Worm (Caenorhabditis elegans): ENCODE results near the gene pah-1.

pah-1 gene

DNA sequence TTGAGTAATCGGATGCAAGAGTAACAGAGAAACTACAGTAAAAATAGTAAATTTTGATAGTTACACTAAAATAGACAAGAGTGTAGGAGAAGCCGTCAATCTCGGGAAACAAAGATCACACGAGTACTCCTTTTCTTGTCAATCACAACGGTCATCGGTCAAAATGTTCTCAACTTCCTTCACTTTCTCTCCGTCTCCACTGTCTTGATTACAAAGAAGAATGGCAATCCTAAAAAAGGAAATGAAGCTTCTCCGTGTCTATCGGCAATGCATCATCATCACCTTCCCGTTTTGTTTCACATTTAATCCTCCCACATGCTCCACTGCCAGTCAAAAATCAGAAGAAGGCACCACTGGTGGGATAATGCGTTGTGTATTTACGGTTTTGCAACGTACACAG, 32.9 kb upstream of the pah-1 start:
- peak; percentile 42 for TF ChIP-seq dmd-6 (GFP tag; IDR thresholded peaks at IDR 0.05)
- no peak for TF ChIP-seq Y48G9A.11 (GFP tag; IDR thresholded peaks at IDR 0.05)
- no peak for TF ChIP-seq spr-1 (tag; optimal IDR thresholded peaks at IDR 0.05)
- TF ChIP-seq nhr-48 (tag; optimal IDR thresholded peaks at IDR 0.05), result no peak

DNA sequence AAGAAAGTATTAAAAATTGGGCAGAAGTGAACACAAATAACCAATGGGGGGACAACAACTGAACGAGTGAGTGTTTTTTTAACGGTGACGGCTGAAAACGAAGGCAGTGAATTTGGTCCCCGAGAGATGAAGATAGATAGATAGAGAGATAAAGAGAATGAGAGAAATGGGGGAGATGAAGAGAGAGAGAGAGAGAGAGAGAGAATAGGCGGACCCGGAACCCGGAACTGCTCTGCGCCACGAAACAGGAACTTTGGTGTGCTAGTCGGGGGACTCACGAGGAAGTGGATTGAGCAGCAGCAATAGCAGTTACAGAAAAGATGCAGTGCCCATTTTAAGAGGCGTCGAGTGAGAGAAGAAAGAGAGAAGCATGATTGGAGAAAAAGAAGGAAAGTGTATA, 29.6 kb upstream of the pah-1 start:
- TF ChIP-seq rbr-2 (tag; optimal IDR thresholded peaks at IDR 0.05) (peak; percentile 88), zag-1 (tag; optimal IDR thresholded peaks at IDR 0.05) (no peak), hlh-30 (tag; optimal IDR thresholded peaks at IDR 0.05; ENCODE audit: insufficient read depth) (peak; percentile 67), spr-1 (tag; optimal IDR thresholded peaks at IDR 0.05) (no peak), lir-3 (tag; optimal IDR thresholded peaks at IDR 0.05) (no peak), ZK337.2 (GFP tag; IDR thresholded peaks at IDR 0.05) (0 out of 2 replicates have a peak, but pooled peaks have one; percentile 35), ctbp-1 (GFP tag; IDR thresholded peaks at IDR 0.05) (no peak), mdl-1 (tag; optimal IDR thresholded peaks at IDR 0.05) (peak; percentile 3 to 76), fkh-10 (GFP tag; optimal IDR thresholded peaks at IDR 0.05) (peak; percentile 96), set-16 (GFP tag; IDR thresholded peaks at IDR 0.05) (peak; percentile 57; the same call in 1 of the 2 replicates), egl-27 (tag; optimal IDR thresholded peaks at IDR 0.05) (no peak), nhr-28 (tag; optimal IDR thresholded peaks at IDR 0.05) (no peak), ztf-7 (tag; optimal IDR thresholded peaks at IDR 0.05) (no peak), ceh-20 (GFP tag; IDR thresholded peaks at IDR 0.05) (peak; percentile 72; the same call in 1 of the 2 replicates), dmd-9 (GFP tag; IDR thresholded peaks at IDR 0.05) (no peak), gei-8 (GFP tag; optimal IDR thresholded peaks at IDR 0.05) (peak; percentile 48), nhr-41 (GFP tag; IDR thresholded peaks at IDR 0.05) (no peak), F44E2.7 (GFP tag; IDR thresholded peaks at IDR 0.05) (no peak), unc-130 (GFP tag; optimal IDR thresholded peaks at IDR 0.05) (no peak), tag-97 (GFP tag; IDR thresholded peaks at IDR 0.05) (peak; percentile 98), T20F7.1 (GFP tag; optimal IDR thresholded peaks at IDR 0.05) (no peak), F26F4.8 (GFP tag; conservative IDR thresholded peaks at IDR 0.05) (no peak), dmd-6 (GFP tag; IDR thresholded peaks at IDR 0.05) (peak; percentile 76), mxl-2 (GFP tag; conservative IDR thresholded peaks at IDR 0.05) (no peak), jun-1 (tag; optimal IDR thresholded peaks at IDR 0.05) (no peak), F37D6.2 (tag; optimal IDR thresholded peaks at IDR 0.05) (peak; percentile 59), mep-1 (tag; optimal IDR thresholded peaks at IDR 0.05) (peak; percentile 77), aha-1 (tag) (peak; percentile 41), lsy-2 (tag; optimal IDR thresholded peaks at IDR 0.05) (peak; percentile 50 to 74), lim-7 (GFP tag; IDR thresholded peaks at IDR 0.05) (no peak), ceh-32 (tag; optimal IDR thresholded peaks at IDR 0.05; ENCODE audit: poor library complexity) (peak; percentile 6), daf-16 (GFP tag; optimal IDR thresholded peaks at IDR 0.05) (peak in 1 of 2 experiments; percentile 49), daf-16 (tag; optimal IDR thresholded peaks at IDR 0.05) (no peak), lin-29 (GFP tag; IDR thresholded peaks at IDR 0.05) (no peak), hlh-11 (tag; optimal IDR thresholded peaks at IDR 0.05) (peak; percentile 57), hmg-1.1 (GFP tag; IDR thresholded peaks at IDR 0.05) (peak; percentile 49), nhr-48 (tag; optimal IDR thresholded peaks at IDR 0.05) (peak; percentile 54), F10B5.3 (tag; optimal IDR thresholded peaks at IDR 0.05) (no peak), unc-62 (GFP tag; optimal IDR thresholded peaks at IDR 0.05 in 1 of 2) (peak in 1 of 2 experiments; percentile 88), unc-62 (tag; optimal IDR thresholded peaks at IDR 0.05) (no peak), dmd-8 (GFP tag; IDR thresholded peaks at IDR 0.05) (0 out of 2 replicates have a peak, but pooled peaks have one; percentile 55), nhr-10 (tag; optimal IDR thresholded peaks at IDR 0.05) (no peak), hif-1 (tag; optimal IDR thresholded peaks at IDR 0.05) (peak in 1 of 2 experiments; percentile 76), ztf-11 (tag; optimal IDR thresholded peaks at IDR 0.05) (no peak), skn-1 (tag; optimal IDR thresholded peaks at IDR 0.05) (no peak), tra-1 (GFP tag; IDR thresholded peaks at IDR 0.05) (0 out of 2 replicates have a peak, but pooled peaks have one; percentile 30), nhr-11 (tag; optimal IDR thresholded peaks at IDR 0.05) (peak; percentile 63), daf-12 (tag; optimal IDR thresholded peaks at IDR 0.05) (no peak), dpl-1 (GFP tag; optimal IDR thresholded peaks at IDR 0.05) (no peak)
